Worm (Caenorhabditis elegans): ENCODE results near the gene B0034.7.

- TF ChIP-seq him-1 (tag; optimal IDR thresholded peaks at IDR 0.05) = no peak
- TF ChIP-seq dao-5 (tag; optimal IDR thresholded peaks at IDR 0.05) = no peak
- TF ChIP-seq W03F9.2 (tag; optimal IDR thresholded peaks at IDR 0.05) = no peak
Observed at ce11 chrII:5936009-5936408, 25.4 kb upstream of the B0034.7 start.
